Worm (Caenorhabditis elegans): ENCODE results near the gene lsy-13.
"Not testable (repeated sequence)": the region's sequence is repeated elsewhere in the genome, so short reads cannot be mapped to it uniquely, and the experiment has no call there.

ce11 chrIV:16866487-16866886 is 2.8 kb downstream of the lsy-13 start:
- TF ChIP-seq ceh-13 (GFP tag; optimal IDR thresholded peaks at IDR 0.05); flt-1 (GFP tag; IDR thresholded peaks at IDR 0.05); aly-1 (tag; optimal IDR thresholded peaks at IDR 0.05); scrt-1 (GFP tag; IDR thresholded peaks at IDR 0.05); sea-1 (GFP tag; conservative IDR thresholded peaks at IDR 0.05); ama-1 (optimal IDR thresholded peaks at IDR 0.05): not testable (repeated sequence)
